Worm (Caenorhabditis elegans): ENCODE results near the gene ZC266.1.

The ZC266.1 gene

ce11 chrV:4676812-4677211, 23.3 kb downstream of the ZC266.1 start:
- TF ChIP-seq snpc-4 (GFP tag; optimal IDR thresholded peaks at IDR 0.05) (no peak), snpc-4 (tag; optimal IDR thresholded peaks at IDR 0.05) (no peak), ceh-40 (GFP tag; IDR thresholded peaks at IDR 0.05) (no peak), him-1 (tag; optimal IDR thresholded peaks at IDR 0.05) (no peak), akir-1 (GFP tag; optimal IDR thresholded peaks at IDR 0.05) (no peak), ceh-79 (tag; optimal IDR thresholded peaks at IDR 0.05) (no peak), cebp-1 (GFP tag; IDR thresholded peaks at IDR 0.05) (no peak), cebp-1 (tag; optimal IDR thresholded peaks at IDR 0.05) (no peak), nhr-27 (tag; optimal IDR thresholded peaks at IDR 0.05) (no peak), ztf-6 (GFP tag; IDR thresholded peaks at IDR 0.05) (no peak), ztf-28 (GFP tag; IDR thresholded peaks at IDR 0.05) (no peak)

- TF ChIP-seq mcd-1 (GFP tag; IDR thresholded peaks at IDR 0.05) (no peak), C17E4.6 (GFP tag; IDR thresholded peaks at IDR 0.05) (no peak), nhr-27 (tag; optimal IDR thresholded peaks at IDR 0.05) (no peak), gei-17 (GFP tag; optimal IDR thresholded peaks at IDR 0.05) (no peak), Y53F4B.3 (GFP tag; IDR thresholded peaks at IDR 0.05) (no peak), D2030.7 (GFP tag; IDR thresholded peaks at IDR 0.05) (no peak), let-607 (tag; optimal IDR thresholded peaks at IDR 0.05) (no peak), ztf-3 (GFP tag; optimal IDR thresholded peaks at IDR 0.05) (no peak), somi-1 (GFP tag; optimal IDR thresholded peaks at IDR 0.05) (no peak), bed-2 (GFP tag; IDR thresholded peaks at IDR 0.05) (no peak)
Observed at ce11 chrV:4676092-4676491, 24.0 kb downstream of the ZC266.1 start, which contains the start of gene K03B4.6. Gene K03B4.6, minus strand, starts transcription at chrV:4676192.

- no peak for TF ChIP-seq hlh-26 (GFP tag; conservative IDR thresholded peaks at IDR 0.05)
- no peak for TF ChIP-seq F22D6.2 (tag; optimal IDR thresholded peaks at IDR 0.05)
- no peak for TF ChIP-seq cebp-1 (GFP tag; IDR thresholded peaks at IDR 0.05)
- no peak for TF ChIP-seq cebp-1 (tag; optimal IDR thresholded peaks at IDR 0.05)
- TF ChIP-seq lsl-1 (GFP tag; optimal IDR thresholded peaks at IDR 0.05) = no peak
Observed at ce11 chrV:4674506-4674905, 25.6 kb downstream of the ZC266.1 start, which contains the start of gene K03B4.8. Gene K03B4.8, minus strand, starts transcription at chrV:4674606.

- no peak for TF ChIP-seq D2030.7 (GFP tag; IDR thresholded peaks at IDR 0.05)
- no peak for TF ChIP-seq F57C9.4 (tag; optimal IDR thresholded peaks at IDR 0.05)
- no peak for TF ChIP-seq dpff-1 (tag; optimal IDR thresholded peaks at IDR 0.05)
- TF ChIP-seq lin-40 (tag; optimal IDR thresholded peaks at IDR 0.05) = no peak
- no peak for TF ChIP-seq pbrm-1 (GFP tag; IDR thresholded peaks at IDR 0.05)
- TF ChIP-seq aptf-2 (GFP tag; conservative IDR thresholded peaks at IDR 0.05) = no peak
- TF ChIP-seq bed-2 (GFP tag; IDR thresholded peaks at IDR 0.05) = no peak
- no peak for TF ChIP-seq bed-1 (GFP tag; IDR thresholded peaks at IDR 0.05)
- no peak for TF ChIP-seq nhr-80 (tag; optimal IDR thresholded peaks at IDR 0.05)
Observed at ce11 chrV:4672487-4672886, 27.6 kb downstream of the ZC266.1 start, which contains the start of gene K03B4.9. Gene K03B4.9, minus strand, starts transcription at chrV:4672587.

- TF ChIP-seq ccch-3 (GFP tag; optimal IDR thresholded peaks at IDR 0.05) = no peak
- TF ChIP-seq sdz-38 (tag; optimal IDR thresholded peaks at IDR 0.05) = no peak
- TF ChIP-seq Y95B8A.8 (GFP tag; IDR thresholded peaks at IDR 0.05) = no peak
- TF ChIP-seq F49E8.2 (tag; optimal IDR thresholded peaks at IDR 0.05; ENCODE audit: insufficient read depth) = no peak
- no peak for TF ChIP-seq ztf-26 (tag; optimal IDR thresholded peaks at IDR 0.05)
- no peak for TF ChIP-seq mxl-1 (tag; optimal IDR thresholded peaks at IDR 0.05)
- TF ChIP-seq snpc-1.3 (tag; optimal IDR thresholded peaks at IDR 0.05; ENCODE audit: insufficient read depth) = no peak
- TF ChIP-seq lin-26 (GFP tag; IDR thresholded peaks at IDR 0.05) = no peak
- TF ChIP-seq sea-2 (GFP tag; IDR thresholded peaks at IDR 0.05) = no peak
- TF ChIP-seq sptf-2 (GFP tag; optimal IDR thresholded peaks at IDR 0.05) = no peak
Observed at ce11 chrV:4668636-4669035, 31.5 kb downstream of the ZC266.1 start, which contains the start of gene srx-77. Gene srx-77, minus strand, starts transcription at chrV:4668736.
